Worm (Caenorhabditis elegans) whole organism, L2 larva: ENCODE data around the gene C06B8.2.

Experiments used
- F13H6.1 ChIP-seq: sonication (generic microtip); optimal IDR thresholded peaks from 2 replicates; lab custom pipeline; 2016; ENCODE audit warnings: missing genetic modification characterization, missing compliant biosample characterization
- R02D3.7 ChIP-seq: fragments of 150-350 bp; optimal IDR thresholded peaks from 2 replicates; lab custom pipeline; 2014; ENCODE audit warnings: missing biosample characterization, missing genetic modification characterization
- alr-1 ChIP-seq: fragments of 150-350 bp; optimal IDR thresholded peaks from 2 replicates; lab custom pipeline; 2014; ENCODE audit warnings: missing biosample characterization, missing genetic modification characterization
- aly-2 ChIP-seq: fragments of 150-350 bp; optimal IDR thresholded peaks from 2 replicates; lab custom pipeline; 2014; ENCODE audit warnings: missing biosample characterization, missing genetic modification characterization
- ceh-16 ChIP-seq: fragments of 150-350 bp; optimal IDR thresholded peaks from 2 replicates; lab custom pipeline; 2014; ENCODE audit warnings: missing biosample characterization, missing genetic modification characterization
- dmd-4 ChIP-seq: sonication (generic microtip); optimal IDR thresholded peaks from 2 replicates; lab custom pipeline; 2017; ENCODE audit warnings: missing biosample characterization, missing genetic modification characterization
- egl-27 ChIP-seq: sonication (generic microtip); optimal IDR thresholded peaks from 3 replicates; lab custom pipeline; 2017; ENCODE audit warnings: missing biosample characterization, missing genetic modification reagents, missing genetic modification characterization
- elt-1 ChIP-seq: fragments of 150-350 bp; optimal IDR thresholded peaks from 2 replicates; lab custom pipeline; 2014; ENCODE audit warnings: missing biosample characterization, missing genetic modification characterization
- elt-3 ChIP-seq: sonication (generic microtip); optimal IDR thresholded peaks from 2 replicates; lab custom pipeline; 2017; ENCODE audit warnings: missing biosample characterization, missing genetic modification characterization
- fos-1 ChIP-seq: fragments of 150-350 bp; optimal IDR thresholded peaks from 2 replicates; lab custom pipeline; 2014; ENCODE audit warnings: missing biosample characterization, missing genetic modification characterization
- lin-11 ChIP-seq: fragments of 150-350 bp; sonication (generic microtip); optimal IDR thresholded peaks from 2 replicates; lab custom pipeline; 2014; ENCODE audit warnings: missing biosample characterization, missing genetic modification characterization, inconsistent platforms, mixed read lengths
- lin-39 ChIP-seq: fragments of 150-350 bp; optimal IDR thresholded peaks from 2 replicates; lab custom pipeline; 2014; ENCODE audit warnings: missing biosample characterization, missing genetic modification reagents, missing genetic modification characterization
- mab-5 ChIP-seq: fragments of 150-350 bp; optimal IDR thresholded peaks from 2 replicates; lab custom pipeline; 2014; ENCODE audit warnings: missing biosample characterization, missing genetic modification characterization
- mbf-1 ChIP-seq: sonication (generic microtip); optimal IDR thresholded peaks from 2 replicates; lab custom pipeline; 2017; ENCODE audit warnings: missing biosample characterization, missing genetic modification characterization
- mdl-1 ChIP-seq, 2 experiments: fragments of 150-350 bp in 1 of 2; sonication (generic microtip) in 1 of 2; optimal IDR thresholded peaks; 2 replicates each; lab custom pipeline; 2017; ENCODE audit warnings: missing biosample characterization in 2 of 2, missing genetic modification characterization in 2 of 2
- nhr-10 ChIP-seq: sonication (generic microtip); optimal IDR thresholded peaks from 2 replicates; lab custom pipeline; 2017; ENCODE audit warnings: missing biosample characterization, missing genetic modification characterization
- nhr-11 ChIP-seq: fragments of 150-350 bp; optimal IDR thresholded peaks from 2 replicates; lab custom pipeline; 2014; ENCODE audit warnings: missing biosample characterization, missing genetic modification characterization
- nhr-12 ChIP-seq: fragments of 150-350 bp; optimal IDR thresholded peaks from 2 replicates; lab custom pipeline; 2014; ENCODE audit warnings: missing biosample characterization, missing genetic modification characterization
- nhr-129 ChIP-seq: fragments of 150-350 bp; optimal IDR thresholded peaks from 2 replicates; lab custom pipeline; 2014; ENCODE audit warnings: missing biosample characterization, missing genetic modification characterization
- nhr-21 ChIP-seq: fragments of 150-350 bp; optimal IDR thresholded peaks from 2 replicates; lab custom pipeline; 2014; ENCODE audit warnings: missing biosample characterization, missing genetic modification characterization
- nhr-23 ChIP-seq: fragments of 150-350 bp; optimal IDR thresholded peaks from 2 replicates; lab custom pipeline; 2014; ENCODE audit warnings: missing biosample characterization, missing genetic modification reagents, missing genetic modification characterization
- nhr-237 ChIP-seq: fragments of 150-350 bp; optimal IDR thresholded peaks from 2 replicates; lab custom pipeline; 2014; ENCODE audit warnings: missing biosample characterization, missing genetic modification characterization
- nhr-77 ChIP-seq: fragments of 150-350 bp; optimal IDR thresholded peaks from 2 replicates; lab custom pipeline; 2014; ENCODE audit warnings: missing biosample characterization, missing genetic modification characterization
- peb-1 ChIP-seq: fragments of 150-350 bp; optimal IDR thresholded peaks from 2 replicates; lab custom pipeline; 2014; ENCODE audit warnings: missing biosample characterization, missing genetic modification characterization
- sma-3 ChIP-seq: sonication (generic microtip); optimal IDR thresholded peaks from 2 replicates; lab custom pipeline; 2016; ENCODE audit warnings: missing genetic modification reagents, missing genetic modification characterization, missing compliant biosample characterization
- sma-9 ChIP-seq, 2 experiments: fragments of 150-350 bp in 1 of 2; sonication (generic microtip) in 1 of 2; optimal IDR thresholded peaks; 2 replicates each; lab custom pipeline; 2014 to 2016; ENCODE audit warnings: missing genetic modification characterization in 2 of 2, mild to moderate bottlenecking in 1 of 2, missing biosample characterization in 1 of 2, missing compliant biosample characterization in 1 of 2, missing genetic modification reagents in 1 of 2, moderate library complexity in 1 of 2
- unc-39 ChIP-seq: fragments of 150-350 bp; optimal IDR thresholded peaks from 2 replicates; lab custom pipeline; 2014; ENCODE audit warnings: missing biosample characterization, missing genetic modification characterization
- unc-62 ChIP-seq: fragments of 150-350 bp; optimal IDR thresholded peaks from 2 replicates; lab custom pipeline; 2014; ENCODE audit warnings: missing biosample characterization, missing genetic modification reagents, missing genetic modification characterization
- zag-1 ChIP-seq: fragments of 150-350 bp; optimal IDR thresholded peaks from 2 replicates; lab custom pipeline; 2014; ENCODE audit warnings: missing biosample characterization, missing genetic modification characterization

Gene C06B8.2

ce11 chrV:15483563-15483962 lies 5.0 kb upstream of the C06B8.2 start:
- peak; percentile 59 for TF ChIP-seq sma-9 (GFP tag; optimal IDR thresholded peaks at IDR 0.05; lab: Kevin White, UChicago)
- TF ChIP-seq sma-9 (tag; optimal IDR thresholded peaks at IDR 0.05; lab: Kevin White, UChicago), result no peak
- TF ChIP-seq fos-1 (tag; lab: Kevin White, UChicago), result peak; percentile 15
- TF ChIP-seq mab-5, result no peak

DNA sequence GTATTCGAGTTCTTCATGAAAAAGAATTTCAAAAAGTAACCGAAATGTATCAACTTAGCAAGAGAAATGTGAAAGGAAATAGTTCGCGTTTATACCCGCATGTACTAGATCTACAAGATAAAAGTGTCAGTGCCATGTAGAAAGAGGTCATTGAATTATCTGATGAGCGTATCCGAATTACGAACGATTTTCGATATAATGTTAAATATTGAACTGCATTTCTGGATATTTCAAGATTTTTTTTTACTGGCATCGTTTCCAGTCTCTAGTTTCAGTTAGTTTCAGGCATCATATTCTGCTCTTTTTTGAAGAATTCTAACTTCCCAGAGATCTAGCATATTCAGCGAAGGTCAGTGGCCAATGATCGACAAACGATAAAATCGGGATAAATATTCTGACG lies 2.8 kb upstream of the C06B8.2 start, which contains the start of gene nhr-150:
Gene nhr-150, minus strand, starts transcription at position 92 of the 400 bp plus-strand sequence.
- TF ChIP-seq elt-1, result no peak
- no peak for TF ChIP-seq nhr-10 (tag; lab: Kevin White, UChicago)
- peak; percentile 50 for TF ChIP-seq sma-9 (GFP tag; optimal IDR thresholded peaks at IDR 0.05; lab: Kevin White, UChicago)
- TF ChIP-seq sma-9 (tag; optimal IDR thresholded peaks at IDR 0.05; lab: Kevin White, UChicago), result no peak
- TF ChIP-seq ceh-16 (tag; lab: Kevin White, UChicago), result no peak
- TF ChIP-seq, all 48 proteins: peak for 1

DNA sequence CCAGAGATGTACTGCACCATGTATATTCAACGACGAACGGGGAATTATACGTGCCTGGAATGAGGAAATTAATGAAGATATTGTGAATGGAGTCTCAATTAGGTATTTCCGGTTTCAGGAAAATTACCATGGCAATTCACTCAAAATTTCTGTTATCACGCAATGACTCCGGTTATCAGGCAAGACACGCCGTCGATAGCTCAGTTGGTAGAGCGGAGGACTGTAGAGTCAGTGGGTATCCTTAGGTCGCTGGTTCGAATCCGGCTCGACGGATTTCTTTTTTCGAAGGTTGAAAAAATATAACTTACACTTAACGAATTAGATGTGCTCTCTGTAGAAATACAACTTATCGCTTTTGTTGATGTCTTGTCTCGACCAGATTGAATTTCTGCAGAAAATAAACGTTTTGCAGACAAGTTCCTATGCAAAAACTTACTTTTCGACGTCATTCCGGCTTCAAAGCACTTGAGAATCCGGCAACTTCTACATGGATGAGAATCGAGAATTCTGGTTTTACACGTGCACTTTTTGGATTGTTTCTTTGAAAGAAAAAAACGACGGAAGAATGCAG lies 2.0 kb upstream of the C06B8.2 start:
- TF ChIP-seq unc-62 (GFP tag; lab: Kevin White, UChicago), result no peak
- TF ChIP-seq egl-27 (tag; lab: Kevin White, UChicago), result no peak
- TF ChIP-seq mab-5, result no peak
- no peak for TF ChIP-seq aly-2
- TF ChIP-seq nhr-21 (tag; lab: Kevin White, UChicago), result no peak
- no peak for TF ChIP-seq ceh-16 (tag; lab: Kevin White, UChicago)
- no peak for TF ChIP-seq nhr-237 (tag; lab: Kevin White, UChicago)
- no peak for TF ChIP-seq F13H6.1
- no peak for TF ChIP-seq dmd-4 (tag; lab: Kevin White, UChicago)
- no peak for TF ChIP-seq mbf-1 (tag; lab: Kevin White, UChicago)
- no peak for TF ChIP-seq lin-11 (tag; lab: Kevin White, UChicago)
- TF ChIP-seq alr-1 (tag; lab: Kevin White, UChicago), result no peak
- no peak for TF ChIP-seq nhr-23
- TF ChIP-seq R02D3.7, result no peak
- no peak for TF ChIP-seq unc-39 (tag; lab: Kevin White, UChicago)
- no peak for TF ChIP-seq nhr-10 (tag; lab: Kevin White, UChicago)
- no peak for TF ChIP-seq zag-1
- no peak for TF ChIP-seq peb-1 (tag; lab: Kevin White, UChicago)
- no peak for TF ChIP-seq fos-1 (tag; lab: Kevin White, UChicago)

DNA sequence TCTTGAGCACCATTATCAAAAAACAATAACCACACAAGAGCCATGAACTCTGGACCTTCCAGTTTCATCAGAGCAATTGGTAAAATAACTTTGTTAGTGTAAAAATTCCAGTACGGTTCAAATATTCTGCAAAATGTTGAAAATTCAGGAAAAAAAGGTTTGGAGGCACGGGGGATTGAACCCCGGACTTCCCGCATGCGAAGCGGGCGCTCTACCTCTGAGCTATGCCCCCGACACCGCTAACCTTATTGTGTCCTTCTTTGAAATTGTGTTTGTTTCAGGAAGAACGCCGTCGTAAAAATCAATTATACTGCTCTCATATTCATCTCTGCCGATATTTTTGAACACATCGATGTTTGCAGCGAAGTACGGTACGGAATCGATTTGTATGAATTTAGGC lies 1.3 kb upstream of the C06B8.2 start:
- no peak for TF ChIP-seq unc-39 (tag; lab: Kevin White, UChicago)
- TF ChIP-seq alr-1 (tag; lab: Kevin White, UChicago), result no peak
- TF ChIP-seq ceh-16 (tag; lab: Kevin White, UChicago), result no peak
- no peak for TF ChIP-seq nhr-77 (tag; lab: Kevin White, UChicago)
- no peak for TF ChIP-seq nhr-12 (tag; lab: Kevin White, UChicago)
- no peak for TF ChIP-seq nhr-129 (tag; lab: Kevin White, UChicago)
- TF ChIP-seq lin-11 (tag; lab: Kevin White, UChicago), result no peak
- no peak for TF ChIP-seq nhr-237 (tag; lab: Kevin White, UChicago)
- TF ChIP-seq elt-3 (tag; lab: Kevin White, UChicago), result no peak
- no peak for TF ChIP-seq sma-3 (GFP tag; lab: Kevin White, UChicago)
- no peak for TF ChIP-seq R02D3.7
- TF ChIP-seq F13H6.1, result no peak
- TF ChIP-seq egl-27 (tag; lab: Kevin White, UChicago), result no peak
- TF ChIP-seq mbf-1 (tag; lab: Kevin White, UChicago), result no peak
- no peak for TF ChIP-seq peb-1 (tag; lab: Kevin White, UChicago)

DNA sequence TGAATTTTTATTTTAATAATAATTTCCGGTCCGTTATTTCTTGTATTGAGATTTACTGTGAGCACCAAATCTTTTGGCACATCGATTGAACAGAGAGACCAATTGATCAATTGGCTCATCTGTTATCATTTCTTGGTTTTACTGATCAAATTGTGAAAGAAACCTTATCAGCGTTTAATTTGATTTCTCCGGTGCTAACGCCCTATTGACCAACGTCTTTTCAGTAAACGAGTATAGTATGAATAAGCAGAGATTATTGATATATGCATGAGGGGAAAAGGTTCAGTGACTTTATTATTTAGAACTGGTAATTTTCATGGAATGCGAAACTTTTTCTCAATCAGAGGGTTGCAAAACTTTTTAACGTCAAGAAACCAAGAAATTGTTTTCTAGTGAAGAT lies 558 bp upstream of the C06B8.2 start:
- TF ChIP-seq mdl-1 (tag; optimal IDR thresholded peaks at IDR 0.05; lab: Kevin White, UChicago), result no peak
- TF ChIP-seq nhr-11 (tag; lab: Kevin White, UChicago), result no peak
- no peak for TF ChIP-seq nhr-23
- no peak for TF ChIP-seq lin-39 (tag; lab: Kevin White, UChicago)
- no peak for TF ChIP-seq nhr-237 (tag; lab: Kevin White, UChicago)
- peak; percentile 56 for TF ChIP-seq fos-1 (tag; lab: Kevin White, UChicago)
- no peak for TF ChIP-seq dmd-4 (tag; lab: Kevin White, UChicago)
- peak; percentile 15 for TF ChIP-seq sma-9 (GFP tag; optimal IDR thresholded peaks at IDR 0.05; lab: Kevin White, UChicago)
- TF ChIP-seq sma-9 (tag; optimal IDR thresholded peaks at IDR 0.05; lab: Kevin White, UChicago), result no peak
- TF ChIP-seq, all 48 proteins: peak for 2

ce11 chrV:15471029-15471428 lies 7.5 kb downstream of the C06B8.2 start, which contains the start of gene dpf-1:
Gene dpf-1 (plus strand): TSS chrV:15471329.
- no peak for TF ChIP-seq R02D3.7
